Worm (Caenorhabditis elegans) whole organism, mixed stage, embryonic: ENCODE data around the gene T23F2.3.

Experiments
- elt-1 ChIP-seq: sonication (generic microtip); optimal IDR thresholded peaks from 2 replicates; lab custom pipeline; 2017; ENCODE audit warnings: missing genetic modification characterization, mild to moderate bottlenecking, missing compliant biosample characterization, antibody characterized with exemption, moderate library complexity, borderline replicate concordance; ENCODE audit not compliant: insufficient read depth
- mep-1 ChIP-seq: fragments of 150-350 bp; optimal IDR thresholded peaks from 2 replicates; lab custom pipeline; 2017; ENCODE audit warnings: missing biosample characterization, missing genetic modification reagents, missing genetic modification characterization, inconsistent platforms
- mls-2 ChIP-seq: sonication (generic microtip); optimal IDR thresholded peaks from 2 replicates; lab custom pipeline; 2016; ENCODE audit warnings: mild to moderate bottlenecking, missing genetic modification characterization, moderate library complexity, missing compliant biosample characterization
- nhr-12 ChIP-seq: fragments of 150-350 bp; optimal IDR thresholded peaks from 2 replicates; lab custom pipeline; 2014; ENCODE audit warnings: missing biosample characterization, missing genetic modification characterization
- nhr-76 ChIP-seq: sonication (generic microtip); optimal IDR thresholded peaks from 2 replicates; lab custom pipeline; 2017; ENCODE audit warnings: missing biosample characterization, missing genetic modification characterization
- pha-4 ChIP-seq: fragments of 150-350 bp; optimal IDR thresholded peaks from 2 replicates; lab custom pipeline; 2018; ENCODE audit warnings: missing biosample characterization, missing genetic modification reagents, missing genetic modification characterization
- tbx-8 ChIP-seq: fragments of 200-800 bp; sonication (Bioruptor generic); optimal IDR thresholded peaks from 2 replicates; lab custom pipeline; 2018; ENCODE audit warnings: mild to moderate bottlenecking, missing genetic modification characterization, moderate library complexity, missing compliant biosample characterization
- unc-39 ChIP-seq: fragments of 150-350 bp; optimal IDR thresholded peaks from 2 replicates; lab custom pipeline; 2014; ENCODE audit warnings: missing biosample characterization, missing genetic modification characterization

- no peak for TF ChIP-seq pha-4 (tag; lab: Kevin White, UChicago)
- TF ChIP-seq nhr-12 (tag; lab: Kevin White, UChicago): no peak
- no peak for TF ChIP-seq nhr-76 (tag; lab: Kevin White, UChicago)
- TF ChIP-seq mep-1: no peak
- no peak for TF ChIP-seq mls-2 (tag; lab: Kevin White, UChicago)
- TF ChIP-seq unc-39 (tag; lab: Kevin White, UChicago): no peak
- TF ChIP-seq tbx-8 (GFP tag; lab: Kevin White, UChicago): no peak
- no peak for TF ChIP-seq elt-1 (tag; lab: Kevin White, UChicago)
Observed at ce11 chrX:5485284-5485927, 26.7 kb downstream of the T23F2.3 start.
